Worm (Caenorhabditis elegans): Measurements from ENCODE around the gene srg-33.

- TF ChIP-seq T22C8.4 (GFP tag; IDR thresholded peaks at IDR 0.05) (no peak), ztf-23 (GFP tag; IDR thresholded peaks at IDR 0.05) (no peak), med-1 (GFP tag; optimal IDR thresholded peaks at IDR 0.05; ENCODE audit: insufficient read depth) (no peak), klf-2 (GFP tag; conservative IDR thresholded peaks at IDR 0.05) (no peak), cog-1 (tag; optimal IDR thresholded peaks at IDR 0.05) (no peak), ztf-29 (GFP tag; IDR thresholded peaks at IDR 0.05) (no peak)
Observed at ce11 chrV:8245457-8245856, 46.4 kb upstream of the srg-33 start, which contains the start of gene C16D9.5.
